Worm (Caenorhabditis elegans) whole organism, L1 larva: ENCODE results near the gene srh-212.
A peak's percentile ranks its signal among the peaks of the same experiment; 100 is the strongest.

Source experiments
- C16A3.4 ChIP-seq: fragments of 150-350 bp; optimal IDR thresholded peaks from 2 replicates; lab custom pipeline; 2014; ENCODE audit warnings: missing biosample characterization, missing genetic modification characterization
- aly-2 ChIP-seq: fragments of 150-350 bp; optimal IDR thresholded peaks from 2 replicates; lab custom pipeline; 2014; ENCODE audit warnings: missing biosample characterization, missing genetic modification characterization
- blmp-1 ChIP-seq: fragments of 150-350 bp; optimal IDR thresholded peaks from 2 replicates; lab custom pipeline; 2014; ENCODE audit warnings: missing biosample characterization, missing genetic modification characterization
- ceh-63 ChIP-seq: fragments of 200-800 bp; sonication (Bioruptor generic); optimal IDR thresholded peaks from 2 replicates; lab custom pipeline; 2018; ENCODE audit warnings: mild to moderate bottlenecking, missing genetic modification characterization, missing compliant biosample characterization
- egl-13 ChIP-seq: sonication (generic microtip); optimal IDR thresholded peaks from 2 replicates; lab custom pipeline; 2016; ENCODE audit warnings: missing genotype, missing genetic modification reagents, missing genetic modification characterization, missing compliant biosample characterization
- fkh-8 ChIP-seq: sonication (generic microtip); optimal IDR thresholded peaks from 2 replicates; lab custom pipeline; 2016; ENCODE audit warnings: mild to moderate bottlenecking, missing genetic modification characterization, missing compliant biosample characterization
- hlh-4 ChIP-seq: sonication (generic microtip); optimal IDR thresholded peaks from 2 replicates; lab custom pipeline; 2016; ENCODE audit warnings: mild to moderate bottlenecking, missing genetic modification characterization, missing compliant biosample characterization
- irx-1 ChIP-seq: sonication (generic microtip); optimal IDR thresholded peaks from 2 replicates; lab custom pipeline; 2016; ENCODE audit warnings: missing genetic modification characterization, missing compliant biosample characterization
- lin-13 ChIP-seq: fragments of 150-350 bp; optimal IDR thresholded peaks from 2 replicates; lab custom pipeline; 2014; ENCODE audit warnings: missing biosample characterization, missing genetic modification reagents, missing genetic modification characterization
- lin-15B ChIP-seq: fragments of 150-350 bp; sonication (generic microtip); optimal IDR thresholded peaks from 3 replicates; lab custom pipeline; 2014; ENCODE audit warnings: missing biosample characterization, missing genetic modification characterization
- lin-35 ChIP-seq, 2 experiments: fragments of 150-350 bp; optimal IDR thresholded peaks; 2 replicates each; lab custom pipeline; 2014; ENCODE audit warnings: missing biosample characterization in 2 of 2, missing genetic modification characterization in 2 of 2, missing genetic modification reagents in 2 of 2
- lin-39 ChIP-seq: fragments of 150-350 bp; optimal IDR thresholded peaks from 2 replicates; lab custom pipeline; 2014; ENCODE audit warnings: missing biosample characterization, missing genetic modification reagents, missing genetic modification characterization
- mab-9 ChIP-seq: fragments of 200-800 bp; sonication (Bioruptor generic); IDR thresholded peaks from 2 replicates; pipeline ENCODE4 v1.3.6; 2022; ENCODE audit warnings: missing genetic modification reagents, missing genetic modification characterization, missing compliant biosample characterization
- mdl-1 ChIP-seq, 2 experiments: fragments of 150-350 bp; optimal IDR thresholded peaks; 2 replicates each; lab custom pipeline; 2014 to 2017; ENCODE audit warnings: missing biosample characterization in 2 of 2, missing genetic modification characterization in 2 of 2, inconsistent platforms in 1 of 2
- nhr-11 ChIP-seq: fragments of 150-350 bp; optimal IDR thresholded peaks from 2 replicates; lab custom pipeline; 2014; ENCODE audit warnings: missing biosample characterization, missing genetic modification characterization
- nhr-20 ChIP-seq: sonication (generic microtip); optimal IDR thresholded peaks from 2 replicates; lab custom pipeline; 2016; ENCODE audit warnings: mild to moderate bottlenecking, missing genetic modification characterization, missing compliant biosample characterization
- nhr-237 ChIP-seq: fragments of 150-350 bp; optimal IDR thresholded peaks from 2 replicates; lab custom pipeline; 2014; ENCODE audit warnings: missing biosample characterization, missing genetic modification characterization
- nhr-71 ChIP-seq: sonication (generic microtip); optimal IDR thresholded peaks from 2 replicates; lab custom pipeline; 2016; ENCODE audit warnings: mild to moderate bottlenecking, missing genetic modification characterization, moderate library complexity, missing compliant biosample characterization
- nhr-76 ChIP-seq: sonication (generic microtip); optimal IDR thresholded peaks from 2 replicates; lab custom pipeline; 2017; ENCODE audit warnings: missing biosample characterization, missing genetic modification characterization
- nhr-77 ChIP-seq: fragments of 150-350 bp; optimal IDR thresholded peaks from 2 replicates; lab custom pipeline; 2014; ENCODE audit warnings: missing biosample characterization, missing genetic modification characterization
- nhr-84 ChIP-seq: sonication (generic microtip); optimal IDR thresholded peaks from 2 replicates; lab custom pipeline; 2017; ENCODE audit warnings: missing biosample characterization, missing genetic modification characterization
- nhr-85 ChIP-seq: sonication (generic microtip); peaks from one replicate; lab custom pipeline; 2016; ENCODE audit warnings: missing genetic modification characterization, inconsistent platforms, missing compliant biosample characterization
- pqm-1 ChIP-seq: sonication (generic microtip); optimal IDR thresholded peaks from 3 replicates; lab custom pipeline; 2017; ENCODE audit warnings: missing biosample characterization, missing genetic modification characterization
- snu-23 ChIP-seq: sonication (generic microtip); optimal IDR thresholded peaks from 2 replicates; lab custom pipeline; 2016; ENCODE audit warnings: missing genetic modification characterization, missing compliant biosample characterization
- sox-4 ChIP-seq: sonication (generic microtip); optimal IDR thresholded peaks from 2 replicates; lab custom pipeline; 2016; ENCODE audit warnings: missing genetic modification characterization, missing compliant biosample characterization
- sup-37 ChIP-seq: fragments of 200-800 bp; sonication (Bioruptor generic); optimal IDR thresholded peaks from 2 replicates; lab custom pipeline; 2018; ENCODE audit warnings: mild to moderate bottlenecking, missing genetic modification characterization, missing compliant biosample characterization
- swsn-7 ChIP-seq: sonication (generic microtip); optimal IDR thresholded peaks from 2 replicates; lab custom pipeline; 2016; ENCODE audit warnings: missing genetic modification characterization, missing compliant biosample characterization
- tbx-2 ChIP-seq: sonication (generic microtip); optimal IDR thresholded peaks from 2 replicates; lab custom pipeline; 2016; ENCODE audit warnings: missing genetic modification characterization, missing compliant biosample characterization
- tlp-1 ChIP-seq: fragments of 150-350 bp; optimal IDR thresholded peaks from 2 replicates; lab custom pipeline; 2014; ENCODE audit warnings: missing biosample characterization, missing genetic modification characterization
- unc-62 ChIP-seq: fragments of 150-350 bp; optimal IDR thresholded peaks from 2 replicates; lab custom pipeline; 2014; ENCODE audit warnings: missing biosample characterization, missing genetic modification reagents, missing genetic modification characterization
- zip-4 ChIP-seq: fragments of 200-800 bp; sonication (Bioruptor generic); optimal IDR thresholded peaks from 2 replicates; lab custom pipeline; 2018; ENCODE audit warnings: mild to moderate bottlenecking, missing genetic modification characterization, moderate library complexity, missing compliant biosample characterization
- ztf-4 ChIP-seq: fragments of 150-350 bp; optimal IDR thresholded peaks from 2 replicates; lab custom pipeline; 2014; ENCODE audit warnings: missing biosample characterization, missing genetic modification characterization

srh-212 gene

ce11 chrV:3585011-3585410, 11.9 kb downstream of the srh-212 start:
- no peak for TF ChIP-seq lin-15B (tag; lab: Kevin White, UChicago)
- TF ChIP-seq aly-2 (tag; lab: Kevin White, UChicago) = peak; percentile 3

ce11 chrV:3583622-3584021, 13.3 kb downstream of the srh-212 start:
- TF ChIP-seq nhr-20 (tag; lab: Kevin White, UChicago) = no peak

ce11 chrV:3582671-3583070, 14.3 kb downstream of the srh-212 start:
- TF ChIP-seq mab-9 (GFP tag; lab: Robert Waterston, UW) (no peak), nhr-77 (tag; lab: Kevin White, UChicago) (no peak), hlh-4 (no peak), fkh-8 (tag; lab: Kevin White, UChicago) (no peak), pqm-1 (no peak), irx-1 (tag; lab: Kevin White, UChicago) (no peak), swsn-7 (tag; lab: Kevin White, UChicago) (no peak), lin-13 (GFP tag; lab: Kevin White, UChicago) (no peak)

ce11 chrV:3582086-3582485, 14.9 kb downstream of the srh-212 start:
- TF ChIP-seq nhr-85 (tag; lab: Kevin White, UChicago) = peak; percentile 36
- peak; percentile 15 for TF ChIP-seq nhr-71 (tag; lab: Kevin White, UChicago)
- no peak for TF ChIP-seq tbx-2 (tag; lab: Kevin White, UChicago)

- TF ChIP-seq sox-4 (tag; lab: Kevin White, UChicago) (no peak), sup-37 (no peak), zip-4 (GFP tag; lab: Kevin White, UChicago) (no peak), lin-39 (tag; lab: Kevin White, UChicago) (no peak), snu-23 (GFP tag; lab: Kevin White, UChicago) (no peak), lin-35 (GFP tag; optimal IDR thresholded peaks at IDR 0.05; lab: Kevin White, UChicago) (no peak), blmp-1 (tag; lab: Kevin White, UChicago) (no peak), fkh-8 (tag; lab: Kevin White, UChicago) (no peak), tlp-1 (tag; lab: Kevin White, UChicago) (no peak), nhr-77 (tag; lab: Kevin White, UChicago) (no peak), unc-62 (GFP tag; lab: Kevin White, UChicago) (no peak)
Observed at ce11 chrV:3581643-3582042, 15.3 kb downstream of the srh-212 start.

ce11 chrV:3581034-3581433, 15.9 kb downstream of the srh-212 start:
- peak in 1 of 2 experiments; percentile 9 for TF ChIP-seq mdl-1 (tag; optimal IDR thresholded peaks at IDR 0.05; lab: Kevin White, UChicago)
- no peak for TF ChIP-seq irx-1 (tag; lab: Kevin White, UChicago)
- no peak for TF ChIP-seq nhr-11 (tag; lab: Kevin White, UChicago)
- TF ChIP-seq nhr-237 (tag; lab: Kevin White, UChicago) = no peak
- TF ChIP-seq egl-13 (tag; lab: Kevin White, UChicago) = no peak
- peak; percentile 6 for TF ChIP-seq nhr-71 (tag; lab: Kevin White, UChicago)
- no peak for TF ChIP-seq nhr-76 (tag; lab: Kevin White, UChicago)
- TF ChIP-seq ceh-63 (GFP tag; lab: Kevin White, UChicago) = no peak
- no peak for TF ChIP-seq ztf-4
- TF ChIP-seq nhr-20 (tag; lab: Kevin White, UChicago) = no peak
- TF ChIP-seq C16A3.4 (tag; lab: Kevin White, UChicago) = no peak
- TF ChIP-seq nhr-84 (tag; lab: Kevin White, UChicago) = no peak
- no peak for TF ChIP-seq lin-15B (tag; lab: Kevin White, UChicago)
